Worm (Caenorhabditis elegans): ENCODE data around the gene ZK6.8.

The ZK6.8 gene

DNA sequence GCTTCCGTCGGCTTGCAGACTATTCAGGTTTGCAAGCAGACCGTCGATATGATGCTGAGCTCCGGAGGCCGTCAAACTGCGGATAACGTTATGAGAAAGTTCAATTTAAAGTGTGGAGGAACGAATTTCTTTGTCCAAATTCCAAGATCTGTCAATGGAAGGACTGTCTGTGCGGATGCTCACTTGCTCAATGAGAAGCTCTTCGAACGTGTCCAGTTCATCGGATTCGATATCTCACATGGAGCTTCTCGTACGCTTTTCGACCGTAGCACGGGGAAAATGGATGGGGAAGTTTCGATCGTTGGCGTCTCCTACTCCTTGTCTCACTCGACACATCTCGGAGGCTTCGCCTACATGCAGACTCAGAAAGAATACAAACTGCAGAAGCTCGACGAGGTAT is 35.7 kb upstream of the ZK6.8 start:
- TF ChIP-seq jun-1 (tag; optimal IDR thresholded peaks at IDR 0.05), result no peak

ce11 chrV:347561-348345 is 34.0 kb upstream of the ZK6.8 start:
- no peak for TF ChIP-seq daf-12 (tag; optimal IDR thresholded peaks at IDR 0.05)
- TF ChIP-seq egl-27 (tag; optimal IDR thresholded peaks at IDR 0.05), result no peak
- no peak for TF ChIP-seq ztf-4 (tag; optimal IDR thresholded peaks at IDR 0.05)
- TF ChIP-seq nfya-1 (tag; optimal IDR thresholded peaks at IDR 0.05; ENCODE audit: insufficient read depth), result no peak
- no peak for TF ChIP-seq fkh-2 (tag; optimal IDR thresholded peaks at IDR 0.05)
- no peak for TF ChIP-seq elt-1 (tag; optimal IDR thresholded peaks at IDR 0.05)
- TF ChIP-seq nhr-77 (tag; optimal IDR thresholded peaks at IDR 0.05), result no peak
- TF ChIP-seq elt-3 (tag; optimal IDR thresholded peaks at IDR 0.05), result no peak
- TF ChIP-seq nhr-28 (tag; optimal IDR thresholded peaks at IDR 0.05), result no peak

DNA sequence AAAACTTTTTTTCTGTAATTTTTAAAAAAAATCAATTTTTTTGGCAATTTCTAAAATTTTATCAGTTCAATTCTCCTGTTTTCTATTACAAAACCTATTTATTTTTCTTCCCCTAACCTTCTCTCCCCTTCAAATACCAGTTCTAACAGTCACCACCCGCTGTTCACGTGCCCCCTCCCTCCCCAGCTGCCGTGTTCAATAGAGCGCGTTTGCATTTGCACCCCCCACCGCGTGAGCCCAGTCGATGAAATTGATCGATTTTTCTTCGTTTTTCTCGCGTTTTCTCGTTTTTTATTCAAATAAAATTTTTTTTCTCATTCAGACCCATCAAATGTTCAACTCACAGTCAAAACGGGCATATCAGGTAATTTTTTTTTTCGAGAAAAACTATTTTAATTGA is 32.7 kb upstream of the ZK6.8 start, which contains the start of gene atg-9:
TSS of gene atg-9 (plus strand) at position 332 of the 400 bp plus-strand sequence.
- TF ChIP-seq ZK546.5 (tag; optimal IDR thresholded peaks at IDR 0.05), result no peak
- TF ChIP-seq skn-1 (tag; optimal IDR thresholded peaks at IDR 0.05), result no peak
- TF ChIP-seq lsy-12 (tag; optimal IDR thresholded peaks at IDR 0.05), result peak; percentile 55
- no peak for TF ChIP-seq nhr-28 (tag; optimal IDR thresholded peaks at IDR 0.05)
- no peak for TF ChIP-seq nhr-77 (tag; optimal IDR thresholded peaks at IDR 0.05)
- TF ChIP-seq ceh-28 (tag; optimal IDR thresholded peaks at IDR 0.05), result peak; percentile 59
- TF ChIP-seq pha-4 (tag; optimal IDR thresholded peaks at IDR 0.05), result peak; percentile 89
- no peak for TF ChIP-seq unc-39 (tag; optimal IDR thresholded peaks at IDR 0.05)
- no peak for TF ChIP-seq tbx-2 (tag; optimal IDR thresholded peaks at IDR 0.05)
- peak; percentile 38 for TF ChIP-seq R02D3.7 (tag; optimal IDR thresholded peaks at IDR 0.05)
- no peak for TF ChIP-seq daf-12 (tag; optimal IDR thresholded peaks at IDR 0.05)
- TF ChIP-seq ceh-9 (tag; optimal IDR thresholded peaks at IDR 0.05), result no peak
- TF ChIP-seq nhr-43 (tag; optimal IDR thresholded peaks at IDR 0.05; ENCODE audit: poor library complexity, severe bottlenecking), result no peak
- TF ChIP-seq nhr-11 (tag; optimal IDR thresholded peaks at IDR 0.05), result no peak
- TF ChIP-seq lin-15B (tag; optimal IDR thresholded peaks at IDR 0.05), result peak; percentile 80
- TF ChIP-seq ztf-4 (tag; optimal IDR thresholded peaks at IDR 0.05), result peak; percentile 40
- TF ChIP-seq nhr-25 (tag; optimal IDR thresholded peaks at IDR 0.05), result peak; percentile 86
- peak; percentile 70 for TF ChIP-seq ama-1 (optimal IDR thresholded peaks at IDR 0.05)
- peak; percentile 42 for TF ChIP-seq jun-1 (tag; optimal IDR thresholded peaks at IDR 0.05)
- no peak for TF ChIP-seq zag-1 (tag; optimal IDR thresholded peaks at IDR 0.05)
- TF ChIP-seq nhr-23 (tag; optimal IDR thresholded peaks at IDR 0.05), result peak; percentile 77
- TF ChIP-seq unc-62 (GFP tag; optimal IDR thresholded peaks at IDR 0.05), result no peak
- TF ChIP-seq fkh-2 (tag; optimal IDR thresholded peaks at IDR 0.05), result no peak
- TF ChIP-seq mdl-1 (tag; optimal IDR thresholded peaks at IDR 0.05), result peak; percentile 78
- no peak for TF ChIP-seq elt-3 (tag; optimal IDR thresholded peaks at IDR 0.05)
- peak; percentile 46 for TF ChIP-seq mml-1 (tag; optimal IDR thresholded peaks at IDR 0.05)
- no peak for TF ChIP-seq nhr-76 (tag; optimal IDR thresholded peaks at IDR 0.05)
- TF ChIP-seq aly-2 (tag; optimal IDR thresholded peaks at IDR 0.05), result no peak
- no peak for TF ChIP-seq egl-5 (tag; optimal IDR thresholded peaks at IDR 0.05)
- TF ChIP-seq sea-2 (GFP tag; optimal IDR thresholded peaks at IDR 0.05), result no peak
- peak; percentile 78 for TF ChIP-seq snpc-4 (tag; optimal IDR thresholded peaks at IDR 0.05)
- no peak for TF ChIP-seq elt-1 (tag; optimal IDR thresholded peaks at IDR 0.05)
- TF ChIP-seq nhr-12 (tag; optimal IDR thresholded peaks at IDR 0.05), result no peak
- TF ChIP-seq fkh-10 (GFP tag; optimal IDR thresholded peaks at IDR 0.05), result no peak
- no peak for TF ChIP-seq nhr-237 (tag; optimal IDR thresholded peaks at IDR 0.05)
- TF ChIP-seq ceh-16 (tag; optimal IDR thresholded peaks at IDR 0.05), result no peak
- no peak for TF ChIP-seq eor-1 (tag; optimal IDR thresholded peaks at IDR 0.05)
- peak; percentile 75 for TF ChIP-seq nfya-1 (tag; optimal IDR thresholded peaks at IDR 0.05; ENCODE audit: insufficient read depth)
- TF ChIP-seq lin-39 (tag; optimal IDR thresholded peaks at IDR 0.05), result peak; percentile 74
- TF ChIP-seq ceh-82 (tag; optimal IDR thresholded peaks at IDR 0.05), result no peak
- peak; percentile 76 for TF ChIP-seq hmg-11 (tag; optimal IDR thresholded peaks at IDR 0.05)
- TF ChIP-seq fos-1 (tag; optimal IDR thresholded peaks at IDR 0.05), result no peak
- peak; percentile 4 for TF ChIP-seq pqm-1 (tag; optimal IDR thresholded peaks at IDR 0.05)
- peak; percentile 59 for TF ChIP-seq elt-2 (tag; optimal IDR thresholded peaks at IDR 0.05)
- no peak for TF ChIP-seq nhr-67 (tag; optimal IDR thresholded peaks at IDR 0.05)
- no peak for TF ChIP-seq egl-27 (tag; optimal IDR thresholded peaks at IDR 0.05)
- no peak for TF ChIP-seq ztf-11 (tag; optimal IDR thresholded peaks at IDR 0.05)

Measured in whole organism, L3 larva.